Worm (Caenorhabditis elegans) whole organism, late embryonic: ENCODE measurements around the gene R144.3.
"Not testable (repeated sequence)": the region's sequence is repeated elsewhere in the genome, so short reads cannot be mapped to it uniquely, and the experiment has no call there.

ENCODE experiments used
- K02D7.2 ChIP-seq: sonication (generic microtip); optimal IDR thresholded peaks from 2 replicates; lab custom pipeline; 2017; ENCODE audit warnings: mild to moderate bottlenecking, missing genetic modification characterization, missing compliant biosample characterization
- ahr-1 ChIP-seq: sonication (generic microtip); optimal IDR thresholded peaks from 2 replicates; lab custom pipeline; 2016; ENCODE audit warnings: missing genetic modification characterization, missing compliant biosample characterization
- fax-1 ChIP-seq: sonication (generic microtip); optimal IDR thresholded peaks from 2 replicates; lab custom pipeline; 2016; ENCODE audit warnings: missing genotype, missing genetic modification characterization, missing compliant biosample characterization
- hlh-30 ChIP-seq: sonication (generic microtip); optimal IDR thresholded peaks from 2 replicates; lab custom pipeline; 2017; ENCODE audit warnings: antibody characterized with exemption, missing genetic modification characterization, missing compliant biosample characterization; ENCODE audit not compliant: insufficient read depth
- hlh-6 ChIP-seq: sonication (generic microtip); optimal IDR thresholded peaks from 2 replicates; lab custom pipeline; 2016; ENCODE audit warnings: missing genotype, missing genetic modification characterization, missing compliant biosample characterization
- pag-3 ChIP-seq: sonication (generic microtip); optimal IDR thresholded peaks from 2 replicates; lab custom pipeline; 2016; ENCODE audit warnings: missing compliant biosample characterization, missing genetic modification characterization, borderline replicate concordance
- tbx-2 ChIP-seq: sonication (generic microtip); optimal IDR thresholded peaks from 2 replicates; lab custom pipeline; 2016; ENCODE audit warnings: missing genetic modification characterization, missing compliant biosample characterization

DNA sequence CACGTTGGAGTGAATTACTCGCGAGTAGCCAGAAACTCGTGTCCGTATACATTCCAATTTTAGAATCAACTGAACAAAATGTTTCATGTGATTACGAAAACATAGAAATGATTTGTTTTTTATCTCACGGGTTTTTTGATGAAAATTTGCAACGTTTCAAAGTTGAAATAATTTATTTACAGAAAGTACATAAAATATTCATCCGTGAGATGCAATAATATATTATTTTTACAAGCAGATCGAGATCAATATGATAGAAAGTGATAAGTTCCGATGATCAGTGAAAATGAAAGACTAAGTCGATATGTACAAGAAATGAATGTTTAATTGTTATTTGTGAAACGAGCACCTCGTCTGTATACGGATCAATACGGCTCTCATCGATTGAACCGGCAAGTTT lies 41.4 kb upstream of the R144.3 start, which contains the start of gene C27F2.6:
- not testable (repeated sequence) for TF ChIP-seq fax-1 (tag; lab: Kevin White, UChicago); K02D7.2 (tag; lab: Kevin White, UChicago); pag-3 (tag; lab: Kevin White, UChicago); hlh-6 (tag; lab: Kevin White, UChicago); ahr-1; tbx-2 (tag; lab: Kevin White, UChicago); hlh-30
